Worm (Caenorhabditis elegans) whole organism, midembryonic: ENCODE results near the gene srbc-22.

Experiments
- T22C8.4 ChIP-seq: fragments of 200-800 bp; sonication (Bioruptor generic); IDR thresholded peaks from 2 replicates; pipeline ENCODE4 v1.3.6; 2022; ENCODE audit warnings: missing genetic modification characterization, missing compliant biosample characterization
- cog-1 ChIP-seq: sonication (generic microtip); optimal IDR thresholded peaks from 2 replicates; lab custom pipeline; 2016; ENCODE audit warnings: missing genetic modification characterization, missing compliant biosample characterization
- flt-1 ChIP-seq: fragments of 200-800 bp; sonication (Bioruptor generic); IDR thresholded peaks from 2 replicates; pipeline ENCODE4 v1.3.6; 2022; ENCODE audit warnings: missing genetic modification characterization, missing compliant biosample characterization
- klf-2 ChIP-seq: fragments of 200-800 bp; sonication (Bioruptor generic); conservative IDR thresholded peaks from 2 replicates; pipeline ENCODE4 v1.3.6; 2022; ENCODE audit warnings: missing genetic modification reagents, missing genetic modification characterization, missing compliant biosample characterization
- ref-1 ChIP-seq: fragments of 200-800 bp; sonication (Bioruptor generic); conservative IDR thresholded peaks from 2 replicates; pipeline ENCODE4 v1.3.6; 2022; ENCODE audit warnings: missing genetic modification reagents, missing genetic modification characterization, missing compliant biosample characterization
- tab-1 ChIP-seq: fragments of 200-800 bp; sonication (Bioruptor generic); IDR thresholded peaks from 2 replicates; pipeline ENCODE4 v1.3.6; 2022; ENCODE audit warnings: missing genetic modification characterization, missing compliant biosample characterization
- ztf-29 ChIP-seq: fragments of 200-800 bp; sonication (Bioruptor generic); IDR thresholded peaks from 2 replicates; pipeline ENCODE4 v1.3.6; 2022; ENCODE audit warnings: missing genetic modification reagents, missing genetic modification characterization, missing compliant biosample characterization

ce11 chrV:2185486-2185885, 28.6 kb downstream of the srbc-22 start:
- TF ChIP-seq ref-1 (GFP tag; lab: Robert Waterston, UW) (no peak), ztf-29 (no peak), flt-1 (GFP tag; lab: Robert Waterston, UW) (no peak), T22C8.4 (no peak), cog-1 (no peak), tab-1 (GFP tag; lab: Robert Waterston, UW) (no peak), klf-2 (GFP tag; lab: Robert Waterston, UW) (no peak)
